Fruit fly (Drosophila melanogaster): ENCODE data around the gene Ulp1.

Ulp1 gene

dm6 chrX:19243379-19243834 is 35.4 kb upstream of the Ulp1 start, which contains the start of gene CG7889 (continued):
- TF ChIP-seq CG14441 (GFP tag; IDR thresholded peaks at IDR 0.05) (no peak), CG12659 (GFP tag; optimal IDR thresholded peaks at IDR 0.05) (peak; percentile 2), btn (GFP tag; optimal IDR thresholded peaks at IDR 0.05) (no peak), Nf-YB (GFP tag; optimal IDR thresholded peaks at IDR 0.05) (no peak), sug (tag; optimal IDR thresholded peaks at IDR 0.05) (no peak), CG1602 (GFP tag; optimal IDR thresholded peaks at IDR 0.05) (no peak), wek (GFP tag; optimal IDR thresholded peaks at IDR 0.05) (peak; percentile 89), CG9797 (GFP tag; optimal IDR thresholded peaks at IDR 0.05) (peak; percentile 52), repo (GFP tag; optimal IDR thresholded peaks at IDR 0.05) (no peak), Hmx (GFP tag; optimal IDR thresholded peaks at IDR 0.05) (no peak), HLH3B (GFP tag; IDR thresholded peaks at IDR 0.05) (no peak), Meics (GFP tag; optimal IDR thresholded peaks at IDR 0.05) (peak; percentile 84), CG2129 (GFP tag; IDR thresholded peaks at IDR 0.05; ENCODE audit: partially characterized antibody) (no peak), dm (GFP tag; optimal IDR thresholded peaks at IDR 0.05) (peak; percentile 10), CG3838 (GFP tag; optimal IDR thresholded peaks at IDR 0.05) (no peak), CG1647 (GFP tag; optimal IDR thresholded peaks at IDR 0.05) (peak; percentile 6), CG2678 (tag; optimal IDR thresholded peaks at IDR 0.05) (peak; percentile 61), grn (GFP tag; optimal IDR thresholded peaks at IDR 0.05) (no peak), Max (GFP tag; optimal IDR thresholded peaks at IDR 0.05) (peak; percentile 39), insv (GFP tag; optimal IDR thresholded peaks at IDR 0.05) (no peak), psq (GFP tag; optimal IDR thresholded peaks at IDR 0.05) (no peak), Hr51 (GFP tag; optimal IDR thresholded peaks at IDR 0.05) (no peak), CG11247 (GFP tag; IDR thresholded peaks at IDR 0.05) (no peak), Dip2 (GFP tag; IDR thresholded peaks at IDR 0.05) (no peak), grau (tag; optimal IDR thresholded peaks at IDR 0.05) (peak; percentile 18), CG3065 (GFP tag; optimal IDR thresholded peaks at IDR 0.05) (no peak), klu (GFP tag; IDR thresholded peaks at IDR 0.05) (peak; percentile 6; the same call in 1 of the 2 replicates), Nf-YA (GFP tag; IDR thresholded peaks at IDR 0.05) (no peak), Xrp1 (GFP tag; IDR thresholded peaks at IDR 0.05) (peak; percentile 26; the same call in 1 of the 2 replicates), CG9727 (GFP tag; optimal IDR thresholded peaks at IDR 0.05) (peak; percentile 22), MTF-1 (GFP tag; optimal IDR thresholded peaks at IDR 0.05; ENCODE audit: borderline replicate concordance) (no peak), Elba2 (GFP tag; optimal IDR thresholded peaks at IDR 0.05) (no peak), Rfx (GFP tag; IDR thresholded peaks at IDR 0.05) (peak; percentile 42; the same call in 1 of the 2 replicates), Gsc (GFP tag; IDR thresholded peaks at IDR 0.05) (no peak), CG14710 (tag; optimal IDR thresholded peaks at IDR 0.05) (peak; percentile 52), CG6765 (GFP tag; optimal IDR thresholded peaks at IDR 0.05) (peak; percentile 9), ci (GFP tag; IDR thresholded peaks at IDR 0.05) (peak; percentile 46; the same call in 1 of the 3 replicates), CG33213 (GFP tag; optimal IDR thresholded peaks at IDR 0.05) (no peak), Ptx1 (GFP tag; IDR thresholded peaks at IDR 0.05) (0 out of 2 replicates have a peak, but pooled peaks have one; percentile 34), Sin3A (optimal IDR thresholded peaks at IDR 0.05) (no peak), CG1233 (GFP tag; optimal IDR thresholded peaks at IDR 0.05) (peak; percentile 22), Hsf (GFP tag; optimal IDR thresholded peaks at IDR 0.05) (peak; percentile 6), CG10979 (tag; optimal IDR thresholded peaks at IDR 0.05) (peak; percentile 10), CG5953 (GFP tag; IDR thresholded peaks at IDR 0.05) (no peak), sob (GFP tag; IDR thresholded peaks at IDR 0.05) (peak; percentile 34; the same call in 1 of the 2 replicates), Fer1 (GFP tag; optimal IDR thresholded peaks at IDR 0.05) (peak; percentile 25), dmrt99B (tag; optimal IDR thresholded peaks at IDR 0.05) (no peak), bcd (GFP tag; optimal IDR thresholded peaks at IDR 0.05) (peak; percentile 23), pb (GFP tag; optimal IDR thresholded peaks at IDR 0.05) (no peak), Abd-B (GFP tag; optimal IDR thresholded peaks at IDR 0.05) (peak; percentile 2), Scr (GFP tag; IDR thresholded peaks at IDR 0.05; ENCODE audit: partially characterized antibody) (no peak)

Data from whole organism, embryonic.